Fruit fly (Drosophila melanogaster) whole organism, wandering third instar larva: Measurements from ENCODE around the gene CG7408.
A peak's percentile ranks its signal among the peaks of the same experiment; 100 is the strongest.

Experiments used
- Abd-B ChIP-seq: fragments of >200 bp; optimal IDR thresholded peaks from 2 replicates; lab custom pipeline; 2017; ENCODE audit warnings: missing biosample characterization, missing genetic modification characterization
- CG32264 ChIP-seq: fragments of 200-800 bp; sonication (Bioruptor generic); optimal IDR thresholded peaks from 2 replicates; lab custom pipeline; 2016; ENCODE audit warnings: missing biosample characterization, missing genetic modification characterization
- CrebA ChIP-seq: fragments of 200-800 bp; sonication (Bioruptor generic); optimal IDR thresholded peaks from 2 replicates; lab custom pipeline; 2016; ENCODE audit warnings: missing biosample characterization, mild to moderate bottlenecking, missing genetic modification characterization, borderline replicate concordance
- Dfd ChIP-seq: fragments of >200 bp; optimal IDR thresholded peaks from 2 replicates; lab custom pipeline; 2017; ENCODE audit warnings: missing biosample characterization, missing genetic modification characterization
- Dif ChIP-seq: fragments of 200-275, 200-300 bp; sonication (Bioruptor generic); optimal IDR thresholded peaks from 2 replicates; lab custom pipeline; 2018; ENCODE audit warnings: missing biosample characterization, missing genetic modification characterization; ENCODE audit not compliant: partially characterized antibody
- GATAd ChIP-seq: sonication (Bioruptor generic); optimal IDR thresholded peaks from 2 replicates; lab custom pipeline; 2016; ENCODE audit warnings: missing biosample characterization, missing genetic modification characterization
- HLH106 ChIP-seq: fragments of 200-800 bp; optimal IDR thresholded peaks from 3 replicates; lab custom pipeline; 2019; ENCODE audit warnings: missing biosample characterization, mild to moderate bottlenecking, missing genetic modification characterization, moderate library complexity
- Hnf4 ChIP-seq: fragments of 200-800 bp; sonication (Bioruptor generic); optimal IDR thresholded peaks from 2 replicates; lab custom pipeline; 2016; ENCODE audit warnings: missing biosample characterization, mild to moderate bottlenecking, missing genetic modification characterization
- Hr83 ChIP-seq: fragments of 200-300 bp; sonication (Bioruptor generic); optimal IDR thresholded peaks from 2 replicates; lab custom pipeline; 2016; ENCODE audit warnings: missing biosample characterization, mild to moderate bottlenecking, missing genetic modification characterization, moderate library complexity; ENCODE audit not compliant: poor library complexity, severe bottlenecking
- Jra ChIP-seq: sonication (Bioruptor generic); optimal IDR thresholded peaks from 2 replicates; lab custom pipeline; 2016; ENCODE audit warnings: missing biosample characterization, missing genetic modification characterization
- Mio ChIP-seq: sonication (Bioruptor generic); optimal IDR thresholded peaks from 2 replicates; lab custom pipeline; 2016; ENCODE audit warnings: missing biosample characterization, missing genetic modification characterization
- Myc ChIP-seq: fragments of >200 bp; optimal IDR thresholded peaks from 2 replicates; lab custom pipeline; 2017
- OdsH ChIP-seq: fragments of 200-800 bp; sonication (Bioruptor generic); optimal IDR thresholded peaks from 2 replicates; lab custom pipeline; 2016; ENCODE audit warnings: missing biosample characterization, mild to moderate bottlenecking, missing genetic modification characterization
- Rel ChIP-seq, 2 experiments: fragments of 200-800 bp; sonication (Bioruptor generic) in 1 of 2; optimal IDR thresholded peaks; 2 replicates in 1 of 2; 3 replicates in 1 of 2; lab custom pipeline; 2016 to 2019; ENCODE audit warnings: mild to moderate bottlenecking in 2 of 2, missing biosample characterization in 2 of 2, missing genetic modification characterization in 2 of 2, moderate library complexity in 1 of 2
- Sp1 ChIP-seq: fragments of 200-800 bp; sonication (Bioruptor generic); optimal IDR thresholded peaks from 3 replicates; lab custom pipeline; 2019; ENCODE audit warnings: missing biosample characterization, mild to moderate bottlenecking, missing genetic modification characterization, moderate library complexity
- Vsx2 ChIP-seq: fragments of 200-300, 225-300 bp; sonication (Bioruptor generic); optimal IDR thresholded peaks from 2 replicates; lab custom pipeline; 2018; ENCODE audit warnings: missing biosample characterization, missing genetic modification characterization; ENCODE audit not compliant: partially characterized antibody
- br ChIP-seq: fragments of 200-800 bp; sonication (Bioruptor generic); optimal IDR thresholded peaks from 2 replicates; lab custom pipeline; 2016; ENCODE audit warnings: missing biosample characterization, missing genetic modification characterization
- brk ChIP-seq: fragments of 200-800 bp; sonication (Bioruptor generic); optimal IDR thresholded peaks from 2 replicates; lab custom pipeline; 2016; ENCODE audit warnings: missing biosample characterization, mild to moderate bottlenecking, missing genetic modification characterization
- dl ChIP-seq, 2 experiments: fragments of 175-275, 200-275 bp in 1 of 2; fragments of 200-275 bp in 1 of 2; sonication (Bioruptor generic); optimal IDR thresholded peaks; lab custom pipeline; 2018; ENCODE audit warnings: mild to moderate bottlenecking in 2 of 2, missing biosample characterization in 2 of 2, missing genetic modification characterization in 2 of 2, moderate library complexity in 2 of 2; ENCODE audit not compliant: partially characterized antibody in 2 of 2, insufficient read depth in 1 of 2
- dmrt93B ChIP-seq: fragments of 200-800 bp; sonication (Bioruptor generic); optimal IDR thresholded peaks from 2 replicates; lab custom pipeline; 2018; ENCODE audit warnings: missing biosample characterization, mild to moderate bottlenecking, missing genetic modification characterization
- dsf ChIP-seq: sonication (Bioruptor generic); optimal IDR thresholded peaks from 2 replicates; lab custom pipeline; 2016; ENCODE audit warnings: missing biosample characterization, missing genetic modification characterization, borderline replicate concordance
- ey ChIP-seq: fragments of 200-800 bp; sonication (Bioruptor generic); optimal IDR thresholded peaks from 2 replicates; lab custom pipeline; 2016; ENCODE audit warnings: missing biosample characterization, missing genetic modification characterization
- foxo ChIP-seq, 2 experiments: fragments of 200-800 bp; sonication (Bioruptor generic); optimal IDR thresholded peaks; 2 replicates in 1 of 2; 3 replicates in 1 of 2; lab custom pipeline; 2016 to 2017; ENCODE audit warnings: missing biosample characterization in 2 of 2, missing genetic modification characterization in 2 of 2
- fru ChIP-seq: fragments of 200-800 bp; sonication (Bioruptor generic); optimal IDR thresholded peaks from 3 replicates; lab custom pipeline; 2016; ENCODE audit warnings: missing biosample characterization, mild to moderate bottlenecking, missing genetic modification characterization
- h ChIP-seq: fragments of 200-800 bp; sonication (Bioruptor generic); optimal IDR thresholded peaks from 3 replicates; lab custom pipeline; 2016; ENCODE audit warnings: missing biosample characterization, mild to moderate bottlenecking, missing genetic modification characterization
- jim ChIP-seq: fragments of 175-275, 200-325 bp; sonication (Bioruptor generic); optimal IDR thresholded peaks from 2 replicates; lab custom pipeline; 2016; ENCODE audit warnings: missing biosample characterization, mild to moderate bottlenecking, missing genetic modification characterization
- psq ChIP-seq: fragments of 200-800 bp; sonication (Bioruptor generic); optimal IDR thresholded peaks from 3 replicates; lab custom pipeline; 2017; ENCODE audit warnings: missing biosample characterization, mild to moderate bottlenecking, missing genetic modification characterization, moderate library complexity
- rgr ChIP-seq: fragments of 200-800 bp; sonication (Bioruptor generic); optimal IDR thresholded peaks from 3 replicates; lab custom pipeline; 2016; ENCODE audit warnings: missing biosample characterization, mild to moderate bottlenecking, missing genetic modification characterization
- sage ChIP-seq: fragments of 200-800 bp; sonication (Bioruptor generic); optimal IDR thresholded peaks from 2 replicates; lab custom pipeline; 2016; ENCODE audit warnings: missing biosample characterization, mild to moderate bottlenecking, missing genetic modification characterization
- sv ChIP-seq: fragments of 200-800 bp; sonication (Bioruptor generic); optimal IDR thresholded peaks from 3 replicates; lab custom pipeline; 2016; ENCODE audit warnings: missing biosample characterization, missing genetic modification characterization
- tai ChIP-seq: sonication (Bioruptor generic); optimal IDR thresholded peaks from 2 replicates; lab custom pipeline; 2016; ENCODE audit warnings: missing biosample characterization, missing genetic modification characterization
- usp ChIP-seq: fragments of >200 bp; optimal IDR thresholded peaks from 2 replicates; lab custom pipeline; 2017; ENCODE audit warnings: missing biosample characterization, missing genetic modification characterization
- woc ChIP-seq: sonication (Bioruptor generic); optimal IDR thresholded peaks from 2 replicates; lab custom pipeline; 2016; ENCODE audit warnings: missing biosample characterization, mild to moderate bottlenecking, missing genetic modification characterization

The CG7408 gene

DNA sequence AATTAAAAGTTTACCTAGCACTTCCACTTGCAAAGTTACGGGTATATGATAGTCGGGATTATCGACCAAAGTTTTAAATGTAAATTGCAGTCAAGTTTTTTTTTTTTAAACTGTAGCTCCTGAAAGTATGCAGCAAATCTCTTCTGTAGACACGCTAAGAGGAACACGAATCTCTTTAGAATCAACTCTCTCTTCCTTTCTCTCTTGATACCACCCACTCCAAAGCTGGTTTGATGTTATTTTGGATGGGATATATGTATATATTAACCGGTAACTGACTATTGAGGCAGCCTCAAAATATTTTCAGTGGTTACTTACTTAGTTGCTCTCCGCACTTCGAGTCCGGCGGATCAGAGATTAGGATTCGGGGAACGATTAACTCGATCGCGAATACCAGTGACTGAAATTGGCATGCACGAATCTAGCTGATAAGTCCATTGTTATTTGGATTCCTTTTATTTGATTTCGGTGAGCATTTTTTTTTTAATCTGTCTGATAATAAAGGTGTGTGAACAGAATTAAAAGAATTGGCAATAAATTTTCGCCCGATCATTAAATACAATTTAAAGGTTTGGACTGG is at the start of gene CG7408:
Gene CG7408 (plus strand): TSS at position 316 of the 580 bp plus-strand sequence.
- TF ChIP-seq dsf (GFP tag; lab: Kevin White, UChicago), result no peak
- TF ChIP-seq Hr83 (GFP tag; lab: Kevin White, UChicago), result peak; percentile 12
- TF ChIP-seq br, result peak; percentile 24
- TF ChIP-seq fru (GFP tag; lab: Kevin White, UChicago), result peak; percentile 79
- peak; percentile 49 for TF ChIP-seq h
- no peak for TF ChIP-seq brk
- no peak for TF ChIP-seq OdsH (GFP tag; lab: Kevin White, UChicago)
- TF ChIP-seq Dif (GFP tag; lab: Kevin White, UChicago), result peak; percentile 37
- no peak for TF ChIP-seq Abd-B (GFP tag; lab: Kevin White, UChicago)
- peak; percentile 29 for TF ChIP-seq Myc
- peak; percentile 65 for TF ChIP-seq CrebA (GFP tag; lab: Kevin White, UChicago)
- peak in 1 of 2 experiments; percentile 28 for TF ChIP-seq dl (GFP tag; optimal IDR thresholded peaks at IDR 0.05; lab: Kevin White, UChicago; ENCODE audit: insufficient read depth in 1 of 2, partially characterized antibody in 2 of 2)
- TF ChIP-seq Hnf4 (GFP tag; lab: Kevin White, UChicago), result peak; percentile 28

- TF ChIP-seq br (no peak), psq (no peak), ey (GFP tag; lab: Kevin White, UChicago) (no peak), sage (GFP tag; lab: Kevin White, UChicago) (no peak)
Observed at dm6 chr3L:17833525-17833924, 45.4 kb upstream of the CG7408 start, which contains the start of gene CG32188. CG32188 (minus strand) TSS chr3L:17833625.

DNA sequence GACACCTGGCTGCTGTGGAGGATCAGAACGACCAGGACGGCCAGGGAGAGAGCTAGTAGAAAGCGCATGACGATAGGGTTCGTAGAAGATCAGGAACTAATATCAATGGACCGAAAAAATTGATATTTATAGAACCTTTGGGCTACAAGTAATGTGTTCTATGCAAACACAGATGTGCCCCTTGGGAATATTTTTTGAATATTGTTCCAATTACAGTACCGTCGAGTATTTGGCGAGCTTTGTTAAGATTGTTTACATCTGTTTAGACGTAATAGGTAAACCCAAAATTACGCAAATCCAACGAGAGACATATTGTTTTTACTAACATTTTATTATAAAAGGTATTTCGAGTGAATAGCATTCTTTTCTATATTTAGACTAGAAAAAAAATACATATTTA is 43.8 kb upstream of the CG7408 start, which contains the start of gene CG32189:
Gene CG32189 (minus strand): TSS at position 101 of the 400 bp plus-strand sequence.
- TF ChIP-seq CrebA (GFP tag; lab: Kevin White, UChicago) (no peak), Dfd (GFP tag; lab: Kevin White, UChicago) (no peak), Mio (GFP tag; lab: Kevin White, UChicago) (no peak), Dif (GFP tag; lab: Kevin White, UChicago) (no peak), foxo (GFP tag; optimal IDR thresholded peaks at IDR 0.05; lab: Kevin White, UChicago) (no peak), GATAd (GFP tag; lab: Kevin White, UChicago) (no peak), tai (GFP tag; lab: Kevin White, UChicago) (no peak), brk (no peak), Myc (no peak), CG32264 (GFP tag; lab: Kevin White, UChicago) (no peak), sage (GFP tag; lab: Kevin White, UChicago) (no peak), dmrt93B (GFP tag; lab: Kevin White, UChicago) (no peak), Hnf4 (GFP tag; lab: Kevin White, UChicago) (no peak), dl (GFP tag; optimal IDR thresholded peaks at IDR 0.05; lab: Kevin White, UChicago; ENCODE audit: insufficient read depth in 1 of 2, partially characterized antibody in 2 of 2) (no peak), br (no peak), jim (GFP tag; lab: Kevin White, UChicago) (no peak), sv (GFP tag; lab: Kevin White, UChicago) (no peak), HLH106 (tag; lab: Kevin White, UChicago) (no peak)

dm6 chr3L:17841085-17841606 is 37.8 kb upstream of the CG7408 start, which contains the start of gene CG5577:
CG5577 (minus strand) TSS chr3L:17841427.
- peak; percentile 26 for TF ChIP-seq fru (GFP tag; lab: Kevin White, UChicago)
- no peak for TF ChIP-seq usp (GFP tag; lab: Kevin White, UChicago)
- no peak for TF ChIP-seq Dfd (GFP tag; lab: Kevin White, UChicago)
- TF ChIP-seq woc (GFP tag; lab: Kevin White, UChicago), result peak; percentile 43
- no peak for TF ChIP-seq dmrt93B (GFP tag; lab: Kevin White, UChicago)
- no peak for TF ChIP-seq Myc
- no peak for TF ChIP-seq dsf (GFP tag; lab: Kevin White, UChicago)
- no peak for TF ChIP-seq Hnf4 (GFP tag; lab: Kevin White, UChicago)
- no peak for TF ChIP-seq Mio (GFP tag; lab: Kevin White, UChicago)
- TF ChIP-seq OdsH (GFP tag; lab: Kevin White, UChicago), result peak; percentile 5
- peak; percentile 16 for TF ChIP-seq rgr (GFP tag; lab: Kevin White, UChicago)
- no peak for TF ChIP-seq Hr83 (GFP tag; lab: Kevin White, UChicago)
- TF ChIP-seq Jra (GFP tag; lab: Kevin White, UChicago), result no peak
- TF ChIP-seq ey (GFP tag; lab: Kevin White, UChicago), result no peak
- TF ChIP-seq sage (GFP tag; lab: Kevin White, UChicago), result no peak
- no peak for TF ChIP-seq psq
- TF ChIP-seq Sp1 (GFP tag; lab: Kevin White, UChicago), result peak; percentile 47
- TF ChIP-seq Dif (GFP tag; lab: Kevin White, UChicago), result peak; percentile 48
- TF ChIP-seq Rel (GFP tag; optimal IDR thresholded peaks at IDR 0.05; lab: Kevin White, UChicago), result no peak
- peak; percentile 33 for TF ChIP-seq Rel (tag; optimal IDR thresholded peaks at IDR 0.05; lab: Kevin White, UChicago)
- TF ChIP-seq brk, result no peak
- TF ChIP-seq br, result peak; percentile 10
- peak; percentile 38 for TF ChIP-seq HLH106 (tag; lab: Kevin White, UChicago)
- TF ChIP-seq Vsx2 (GFP tag; lab: Kevin White, UChicago), result no peak
- TF ChIP-seq h, result peak; percentile 51
